Fruit fly (Drosophila melanogaster) whole organism, embryonic: ENCODE results near the gene TTLL5.

Experiments used
- BEAF-32 ChIP-seq: fragments of 200-800 bp; sonication (Bioruptor generic); optimal IDR thresholded peaks from 3 replicates; lab custom pipeline; 2017; ENCODE audit warnings: missing biosample characterization, missing genetic modification characterization, mild to moderate bottlenecking, moderate library complexity, missing genetic modification reagents
- CG11695 ChIP-seq: fragments of 200-800 bp; sonication (Bioruptor generic); IDR thresholded peaks from 3 replicates; pipeline ENCODE4 v1.3.6; 2022; ENCODE audit warnings: missing biosample characterization, missing genetic modification characterization
- CG12219 ChIP-seq: fragments of 200-800 bp; sonication (Bioruptor generic); optimal IDR thresholded peaks from 3 replicates; lab custom pipeline; 2018; ENCODE audit warnings: missing biosample characterization, mild to moderate bottlenecking, missing genetic modification characterization
- CG12299 ChIP-seq: fragments of 200-800 bp; sonication (Bioruptor generic); optimal IDR thresholded peaks from 2 replicates; lab custom pipeline; 2018; ENCODE audit warnings: missing biosample characterization, mild to moderate bottlenecking, missing genetic modification characterization
- CG12659 ChIP-seq: fragments of 200-800 bp; sonication (Bioruptor generic); optimal IDR thresholded peaks from 3 replicates; lab custom pipeline; 2017; ENCODE audit warnings: mild to moderate bottlenecking, missing biosample characterization, missing genetic modification reagents, missing genetic modification characterization
- CG15514 ChIP-seq: fragments of 200-800 bp; sonication (Bioruptor generic); optimal IDR thresholded peaks from 3 replicates; lab custom pipeline; 2017; ENCODE audit warnings: missing biosample characterization, missing genetic modification characterization, mild to moderate bottlenecking, moderate library complexity, missing genetic modification reagents
- CG1603 ChIP-seq: fragments of 200-800 bp; sonication (Bioruptor generic); optimal IDR thresholded peaks from 2 replicates; lab custom pipeline; 2019; ENCODE audit warnings: missing biosample characterization, mild to moderate bottlenecking, missing genetic modification characterization, moderate library complexity
- CG16813 ChIP-seq: fragments of 200-800 bp; sonication (Bioruptor generic); IDR thresholded peaks from 3 replicates; pipeline ENCODE4 v1.3.6; 2022; ENCODE audit warnings: missing biosample characterization, missing genetic modification characterization; ENCODE audit not compliant: partially characterized antibody
- CG18476 ChIP-seq: fragments of 200-800 bp; sonication (Bioruptor generic); optimal IDR thresholded peaks from 2 replicates; lab custom pipeline; 2016; ENCODE audit warnings: missing biosample characterization, mild to moderate bottlenecking, missing genetic modification characterization
- CG18764 ChIP-seq: fragments of 200-800 bp; sonication (Bioruptor generic); optimal IDR thresholded peaks from 3 replicates; lab custom pipeline; 2016; ENCODE audit warnings: missing biosample characterization, missing genetic modification characterization
- CG2116 ChIP-seq: fragments of 200-800 bp; sonication (Bioruptor generic); optimal IDR thresholded peaks from 3 replicates; lab custom pipeline; 2018; ENCODE audit warnings: missing biosample characterization, mild to moderate bottlenecking, missing genetic modification characterization
- CG2712 ChIP-seq: fragments of 200-800 bp; optimal IDR thresholded peaks from 3 replicates; lab custom pipeline; 2019; ENCODE audit warnings: missing biosample characterization, mild to moderate bottlenecking, missing genetic modification characterization, moderate library complexity
- CG2875 ChIP-seq: fragments of 200-800 bp; sonication (Bioruptor generic); optimal IDR thresholded peaks from 2 replicates; lab custom pipeline; 2017; ENCODE audit warnings: missing biosample characterization, mild to moderate bottlenecking, missing genetic modification characterization, missing genetic modification reagents
- CG30020 ChIP-seq: fragments of 200-800 bp; optimal IDR thresholded peaks from 2 replicates; lab custom pipeline; 2019; ENCODE audit warnings: missing biosample characterization, mild to moderate bottlenecking, missing genetic modification characterization, moderate library complexity
- CG30431 ChIP-seq: fragments of 200-800 bp; sonication (Bioruptor generic); optimal IDR thresholded peaks from 2 replicates; lab custom pipeline; 2017; ENCODE audit warnings: missing biosample characterization, missing genetic modification characterization
- CG31224 ChIP-seq: fragments of 200-800 bp; sonication (Bioruptor generic); IDR thresholded peaks from 2 replicates; pipeline ENCODE4 v1.3.6; 2022; ENCODE audit warnings: missing biosample characterization, missing genetic modification characterization
- CG33213 ChIP-seq: fragments of 200-800 bp; sonication (Bioruptor generic); optimal IDR thresholded peaks from 3 replicates; lab custom pipeline; 2016; ENCODE audit warnings: missing biosample characterization, missing genetic modification characterization
- CG4617 ChIP-seq: fragments of 200-800 bp; sonication (Bioruptor generic); optimal IDR thresholded peaks from 3 replicates; lab custom pipeline; 2016; ENCODE audit warnings: missing biosample characterization, missing genetic modification characterization, borderline replicate concordance
- CG6272 ChIP-seq: fragments of 200-800 bp; sonication (Bioruptor generic); IDR thresholded peaks from 2 replicates; pipeline ENCODE4 v1.3.6; 2022; ENCODE audit warnings: missing biosample characterization, missing genetic modification characterization
- CG6689 ChIP-seq: fragments of 200-800 bp; sonication (Bioruptor generic); IDR thresholded peaks from 2 replicates; pipeline ENCODE4 v1.3.6; 2022; ENCODE audit warnings: missing biosample characterization, missing genetic modification characterization
- CG8290 ChIP-seq, 3 experiments: fragments of 200-800 bp; sonication (Bioruptor generic); optimal IDR thresholded peaks; 2 replicates each; lab custom pipeline; 2016 to 2019; ENCODE audit warnings: missing biosample characterization in 3 of 3, missing genetic modification characterization in 3 of 3, mild to moderate bottlenecking in 2 of 3, moderate library complexity in 1 of 3
- CG9797 ChIP-seq: fragments of 200-800 bp; sonication (Bioruptor generic); optimal IDR thresholded peaks from 3 replicates; lab custom pipeline; 2018; ENCODE audit warnings: missing biosample characterization, mild to moderate bottlenecking, missing genetic modification characterization
- D19A ChIP-seq: fragments of 200-800 bp; optimal IDR thresholded peaks from 3 replicates; lab custom pipeline; 2019; ENCODE audit warnings: missing biosample characterization, mild to moderate bottlenecking, missing genetic modification characterization, moderate library complexity
- Dp ChIP-seq: fragments of 200-800 bp; sonication (Bioruptor generic); optimal IDR thresholded peaks from 2 replicates; lab custom pipeline; 2018; ENCODE audit warnings: missing biosample characterization, mild to moderate bottlenecking, missing genetic modification characterization, moderate library complexity
- E2f2 ChIP-seq: fragments of 200-800 bp; sonication (Bioruptor generic); IDR thresholded peaks from 2 replicates; pipeline ENCODE4 v1.3.6; 2022; ENCODE audit warnings: missing biosample characterization, missing genetic modification characterization
- Ets65A ChIP-seq: fragments of 200-800 bp; sonication (Bioruptor generic); peaks from one replicate; lab custom pipeline; 2016; ENCODE audit warnings: missing biosample characterization, missing genetic modification characterization
- Fer3 ChIP-seq: fragments of 200-800 bp; sonication (Bioruptor generic); optimal IDR thresholded peaks from 2 replicates; lab custom pipeline; 2018; ENCODE audit warnings: missing biosample characterization, mild to moderate bottlenecking, missing genetic modification characterization, moderate library complexity
- HLH3B ChIP-seq: fragments of 200-800 bp; sonication (Bioruptor generic); IDR thresholded peaks from 2 replicates; pipeline ENCODE4 v1.3.6; 2022; ENCODE audit warnings: missing biosample characterization, missing genetic modification characterization
- HmgD ChIP-seq: fragments of 200-800 bp; sonication (Bioruptor generic); optimal IDR thresholded peaks from 3 replicates; lab custom pipeline; 2016; ENCODE audit warnings: missing biosample characterization, missing genetic modification characterization
- HmgZ ChIP-seq: fragments of 200-800 bp; sonication (Bioruptor generic); optimal IDR thresholded peaks from 2 replicates; lab custom pipeline; 2018; ENCODE audit warnings: missing biosample characterization, mild to moderate bottlenecking, missing genetic modification characterization
- Hr39 ChIP-seq: fragments of >200 bp; optimal IDR thresholded peaks from 2 replicates; lab custom pipeline; 2017
- Jarid2 ChIP-seq: fragments of 200-800 bp; sonication (Bioruptor generic); optimal IDR thresholded peaks from 3 replicates; lab custom pipeline; 2017; ENCODE audit warnings: mild to moderate bottlenecking, missing biosample characterization, missing genetic modification reagents, missing genetic modification characterization
- Lhr ChIP-seq: fragments of 200-800 bp; sonication (Bioruptor generic); optimal IDR thresholded peaks from 3 replicates; lab custom pipeline; 2017; ENCODE audit warnings: mild to moderate bottlenecking, missing biosample characterization, missing genetic modification reagents, missing genetic modification characterization
- MBD-R2 ChIP-seq: fragments of 200-800 bp; sonication (Bioruptor generic); IDR thresholded peaks from 2 replicates; pipeline ENCODE4 v1.3.6; 2022; ENCODE audit warnings: missing biosample characterization, missing genetic modification characterization
- MESR4 ChIP-seq: fragments of 200-800 bp; sonication (Bioruptor generic); optimal IDR thresholded peaks from 2 replicates; lab custom pipeline; 2018; ENCODE audit warnings: missing biosample characterization, mild to moderate bottlenecking, missing genetic modification characterization, moderate library complexity
- Med ChIP-seq: fragments of 200-800 bp; sonication (Bioruptor generic); peaks from one replicate; lab custom pipeline; 2016; ENCODE audit warnings: missing biosample characterization, missing genetic modification characterization, mild to moderate bottlenecking, inconsistent platforms, moderate library complexity
- NC2β ChIP-seq: fragments of 200-800 bp; sonication (Bioruptor generic); optimal IDR thresholded peaks from 2 replicates; lab custom pipeline; 2016; ENCODE audit warnings: missing biosample characterization, missing genetic modification characterization
- Sin3A ChIP-seq: fragments of >200 bp; optimal IDR thresholded peaks from 2 replicates; lab custom pipeline; 2018
- Sry-δ ChIP-seq: fragments of 200-800 bp; sonication (Bioruptor generic); optimal IDR thresholded peaks from 2 replicates; lab custom pipeline; 2016; ENCODE audit warnings: missing biosample characterization, missing genetic modification characterization
- cg ChIP-seq: fragments of 200-800 bp; sonication (Bioruptor generic); optimal IDR thresholded peaks from 3 replicates; lab custom pipeline; 2019; ENCODE audit warnings: missing biosample characterization, mild to moderate bottlenecking, missing genetic modification characterization, moderate library complexity
- chinmo ChIP-seq: fragments of 200-800 bp; sonication (Bioruptor generic); IDR thresholded peaks from 4 replicates; pipeline ENCODE4 v1.3.6; 2022; ENCODE audit warnings: missing biosample characterization, missing genetic modification characterization; ENCODE audit not compliant: partially characterized antibody
- dmrt99B ChIP-seq: fragments of 200-800 bp; sonication (Bioruptor generic); optimal IDR thresholded peaks from 2 replicates; lab custom pipeline; 2018; ENCODE audit warnings: missing biosample characterization, mild to moderate bottlenecking, missing genetic modification characterization, moderate library complexity
- gfzf ChIP-seq: fragments of 200-800 bp; sonication (Bioruptor generic); optimal IDR thresholded peaks from 2 replicates; lab custom pipeline; 2016; ENCODE audit warnings: missing biosample characterization, mild to moderate bottlenecking, missing genetic modification characterization, moderate library complexity
- gsb-n ChIP-seq: fragments of 200-800 bp; sonication (Bioruptor generic); optimal IDR thresholded peaks from 3 replicates; lab custom pipeline; 2018; ENCODE audit warnings: missing biosample characterization, mild to moderate bottlenecking, missing genetic modification characterization
- knrl ChIP-seq: fragments of 200-800 bp; sonication (Bioruptor generic); IDR thresholded peaks from 3 replicates; pipeline ENCODE4 v1.3.6; 2022; ENCODE audit warnings: missing biosample characterization, missing genetic modification characterization; ENCODE audit not compliant: partially characterized antibody
- pb ChIP-seq: fragments of 200-800 bp; sonication (Bioruptor generic); optimal IDR thresholded peaks from 3 replicates; lab custom pipeline; 2016; ENCODE audit warnings: missing biosample characterization, missing genetic modification characterization
- pzg ChIP-seq: fragments of 200-800 bp; sonication (Bioruptor generic); optimal IDR thresholded peaks from 3 replicates; lab custom pipeline; 2018; ENCODE audit warnings: missing biosample characterization, mild to moderate bottlenecking, missing genetic modification characterization, moderate library complexity
- tll ChIP-seq, 2 experiments: fragments of 200-800 bp in 1 of 2; fragments of >200 bp in 1 of 2; sonication (Bioruptor generic) in 1 of 2; optimal IDR thresholded peaks; 2 replicates each; lab custom pipeline; 2017 to 2019; ENCODE audit warnings: missing biosample characterization in 2 of 2, missing genetic modification characterization in 2 of 2, mild to moderate bottlenecking in 1 of 2, moderate library complexity in 1 of 2
- trem ChIP-seq: fragments of 200-800 bp; optimal IDR thresholded peaks from 3 replicates; lab custom pipeline; 2019; ENCODE audit warnings: missing biosample characterization, mild to moderate bottlenecking, missing genetic modification characterization, moderate library complexity

TTLL5 gene

dm6 chr3R:25097486-25097885 lies 25.2 kb downstream of the TTLL5 start, which contains the start of the genes CG33095 and CG33096:
Gene CG33095, plus strand, starts transcription at chr3R:25097672.
Gene CG33096, plus strand, starts transcription at chr3R:25097672.
- peak; percentile 7 for TF ChIP-seq HmgD (GFP tag; lab: Kevin White, UChicago)
- peak; percentile 84 for TF ChIP-seq CG1603 (tag; lab: Kevin White, UChicago)
- peak; percentile 75 for TF ChIP-seq CG9797 (GFP tag; lab: Kevin White, UChicago)
- TF ChIP-seq CG11695 = 0 out of 3 replicates have a peak, but pooled peaks have one; percentile 10
- peak; percentile 31 for TF ChIP-seq BEAF-32 (GFP tag; lab: Kevin White, UChicago)
- no peak for TF ChIP-seq Hr39
- peak; percentile 0 for TF ChIP-seq NC2β
- peak; percentile 57 for TF ChIP-seq CG12659 (GFP tag; lab: Kevin White, UChicago)
- TF ChIP-seq HLH3B (GFP tag; lab: Robert Waterston, UW) = no peak
- peak; percentile 21; the same call in 1 of the 2 replicates for TF ChIP-seq E2f2 (GFP tag; lab: Robert Waterston, UW)
- no peak for TF ChIP-seq CG30431 (GFP tag; lab: Kevin White, UChicago)
- peak; percentile 77 for TF ChIP-seq Med
- TF ChIP-seq CG18764 (GFP tag; lab: Kevin White, UChicago) = no peak
- peak; percentile 68 for TF ChIP-seq HmgZ (tag; lab: Kevin White, UChicago)
- no peak for TF ChIP-seq CG12219 (GFP tag; lab: Kevin White, UChicago)
- peak; percentile 83 for TF ChIP-seq MBD-R2 (GFP tag; lab: Robert Waterston, UW)
- TF ChIP-seq gsb-n (tag; lab: Kevin White, UChicago) = peak; percentile 83
- peak; percentile 9 for TF ChIP-seq Sin3A (lab: Kevin White, UChicago)
- TF ChIP-seq cg = peak; percentile 71
- TF ChIP-seq CG12299 (tag; lab: Kevin White, UChicago) = no peak
- TF ChIP-seq CG2116 = peak; percentile 8
- TF ChIP-seq pzg (GFP tag; lab: Kevin White, UChicago) = peak; percentile 76
- TF ChIP-seq CG8290 (GFP tag; optimal IDR thresholded peaks at IDR 0.05; lab: Kevin White, UChicago) = peak; percentile 75
- TF ChIP-seq CG8290 (tag; optimal IDR thresholded peaks at IDR 0.05; lab: Kevin White, UChicago) = peak in 1 of 2 experiments; percentile 2
- 0 out of 4 replicates have a peak, but pooled peaks have one; percentile 38 for TF ChIP-seq chinmo (GFP tag; lab: Robert Waterston, UW)
- peak; percentile 35 for TF ChIP-seq trem (tag; lab: Kevin White, UChicago)
- TF ChIP-seq CG31224 (GFP tag; lab: Robert Waterston, UW) = no peak
- peak; percentile 76 for TF ChIP-seq CG33213 (GFP tag; lab: Kevin White, UChicago)
- TF ChIP-seq CG16813 (GFP tag; lab: Robert Waterston, UW) = 0 out of 3 replicates have a peak, but pooled peaks have one; percentile 43
- peak; percentile 83 for TF ChIP-seq CG30020 (tag; lab: Kevin White, UChicago)
- TF ChIP-seq CG18476 (GFP tag; lab: Kevin White, UChicago) = no peak
- TF ChIP-seq dmrt99B (tag; lab: Kevin White, UChicago) = no peak
- peak; percentile 21 for TF ChIP-seq Jarid2 (GFP tag; lab: Kevin White, UChicago)
- TF ChIP-seq Lhr = peak; percentile 52
- TF ChIP-seq Dp (GFP tag; lab: Kevin White, UChicago) = peak; percentile 27
- TF ChIP-seq knrl = 0 out of 3 replicates have a peak, but pooled peaks have one; percentile 10
- TF ChIP-seq CG4617 (GFP tag; lab: Kevin White, UChicago) = peak; percentile 84
- no peak for TF ChIP-seq CG2712 (tag; lab: Kevin White, UChicago)
- no peak for TF ChIP-seq CG2875 (GFP tag; lab: Kevin White, UChicago)
- TF ChIP-seq Fer3 (tag; lab: Kevin White, UChicago) = no peak
- peak; percentile 86 for TF ChIP-seq Ets65A
- TF ChIP-seq MESR4 = peak; percentile 92
- peak; percentile 85 for TF ChIP-seq CG6689 (GFP tag; lab: Robert Waterston, UW)
- no peak for TF ChIP-seq pb
- no peak for TF ChIP-seq CG6272 (GFP tag; lab: Robert Waterston, UW)
- TF ChIP-seq CG15514 = peak; percentile 98
- no peak for TF ChIP-seq tll (GFP tag; optimal IDR thresholded peaks at IDR 0.05; lab: Kevin White, UChicago)
- peak; percentile 47 for TF ChIP-seq D19A
- peak; percentile 96 for TF ChIP-seq gfzf (GFP tag; lab: Kevin White, UChicago)
- peak; percentile 38 for TF ChIP-seq Sry-δ (GFP tag; lab: Kevin White, UChicago)
